Worm (Caenorhabditis elegans) whole organism, midembryonic: ENCODE measurements around the gene rnh-1.0.

ENCODE experiments used
- T22C8.4 ChIP-seq: fragments of 200-800 bp; sonication (Bioruptor generic); IDR thresholded peaks from 2 replicates; pipeline ENCODE4 v1.3.6; 2022; ENCODE audit warnings: missing genetic modification characterization, missing compliant biosample characterization
- cog-1 ChIP-seq: sonication (generic microtip); optimal IDR thresholded peaks from 2 replicates; lab custom pipeline; 2016; ENCODE audit warnings: missing genetic modification characterization, missing compliant biosample characterization
- flt-1 ChIP-seq: fragments of 200-800 bp; sonication (Bioruptor generic); IDR thresholded peaks from 2 replicates; pipeline ENCODE4 v1.3.6; 2022; ENCODE audit warnings: missing genetic modification characterization, missing compliant biosample characterization
- klf-2 ChIP-seq: fragments of 200-800 bp; sonication (Bioruptor generic); conservative IDR thresholded peaks from 2 replicates; pipeline ENCODE4 v1.3.6; 2022; ENCODE audit warnings: missing genetic modification reagents, missing genetic modification characterization, missing compliant biosample characterization
- med-1 ChIP-seq: sonication (generic microtip); optimal IDR thresholded peaks from 2 replicates; lab custom pipeline; 2017; ENCODE audit warnings: missing genetic modification characterization, mild to moderate bottlenecking, missing compliant biosample characterization, antibody characterized with exemption, missing genetic modification reagents; ENCODE audit not compliant: insufficient read depth
- ref-1 ChIP-seq: fragments of 200-800 bp; sonication (Bioruptor generic); conservative IDR thresholded peaks from 2 replicates; pipeline ENCODE4 v1.3.6; 2022; ENCODE audit warnings: missing genetic modification reagents, missing genetic modification characterization, missing compliant biosample characterization
- tab-1 ChIP-seq: fragments of 200-800 bp; sonication (Bioruptor generic); IDR thresholded peaks from 2 replicates; pipeline ENCODE4 v1.3.6; 2022; ENCODE audit warnings: missing genetic modification characterization, missing compliant biosample characterization
- ztf-23 ChIP-seq: fragments of 200-800 bp; sonication (Bioruptor generic); IDR thresholded peaks from 2 replicates; pipeline ENCODE4 v1.3.6; 2022; ENCODE audit warnings: missing genetic modification reagents, missing genetic modification characterization, missing compliant biosample characterization
- ztf-29 ChIP-seq: fragments of 200-800 bp; sonication (Bioruptor generic); IDR thresholded peaks from 2 replicates; pipeline ENCODE4 v1.3.6; 2022; ENCODE audit warnings: missing genetic modification reagents, missing genetic modification characterization, missing compliant biosample characterization

- TF ChIP-seq cog-1 (tag; lab: Kevin White, UChicago) (no peak), flt-1 (GFP tag; lab: Robert Waterston, UW) (no peak), tab-1 (no peak), T22C8.4 (GFP tag; lab: Robert Waterston, UW) (no peak), klf-2 (GFP tag; lab: Robert Waterston, UW) (no peak), med-1 (GFP tag; lab: Kevin White, UChicago) (no peak), ref-1 (GFP tag; lab: Robert Waterston, UW) (no peak), ztf-29 (no peak), ztf-23 (no peak)
Observed at ce11 chrII:5021518-5021917, 26.4 kb downstream of the rnh-1.0 start.
